Fruit fly (Drosophila melanogaster) whole organism, embryonic: ENCODE results near the gene UQCR-6.4L.

Experiments
- ATbp ChIP-seq: fragments of 200-800 bp; sonication (Bioruptor generic); optimal IDR thresholded peaks from 2 replicates; lab custom pipeline; 2017; ENCODE audit warnings: missing biosample characterization, mild to moderate bottlenecking, missing genetic modification characterization, missing genetic modification reagents
- Bgb ChIP-seq: fragments of 200-800 bp; sonication (Bioruptor generic); IDR thresholded peaks from 2 replicates; pipeline ENCODE4 v1.3.6; 2022; ENCODE audit warnings: missing biosample characterization, missing genetic modification characterization; ENCODE audit not compliant: partially characterized antibody
- CG10147 ChIP-seq: fragments of 200-800 bp; sonication (Bioruptor generic); optimal IDR thresholded peaks from 2 replicates; lab custom pipeline; 2019; ENCODE audit warnings: missing biosample characterization, mild to moderate bottlenecking, missing genetic modification characterization, moderate library complexity
- CG10274 ChIP-seq: fragments of 200-800 bp; sonication (Bioruptor generic); optimal IDR thresholded peaks from 3 replicates; lab custom pipeline; 2017; ENCODE audit warnings: missing biosample characterization, mild to moderate bottlenecking, missing genetic modification characterization
- CG10321 ChIP-seq: fragments of 200-800 bp; sonication (Bioruptor generic); IDR thresholded peaks from 2 replicates; pipeline ENCODE4 v1.3.6; 2022; ENCODE audit warnings: missing biosample characterization, missing genetic modification characterization
- CG10654 ChIP-seq: fragments of 200-800 bp; sonication (Bioruptor generic); optimal IDR thresholded peaks from 2 replicates; lab custom pipeline; 2016; ENCODE audit warnings: missing biosample characterization, missing genetic modification characterization
- CG10959 ChIP-seq: fragments of 200-800 bp; sonication (Bioruptor generic); IDR thresholded peaks from 2 replicates; pipeline ENCODE4 v1.3.6; 2022; ENCODE audit warnings: missing biosample characterization, missing genetic modification characterization
- CG11504 ChIP-seq: fragments of 200-800 bp; sonication (Bioruptor generic); optimal IDR thresholded peaks from 3 replicates; lab custom pipeline; 2019; ENCODE audit warnings: missing biosample characterization, mild to moderate bottlenecking, missing genetic modification characterization, moderate library complexity
- CG11723 ChIP-seq: fragments of 200-800 bp; sonication (Bioruptor generic); optimal IDR thresholded peaks from 2 replicates; lab custom pipeline; 2017; ENCODE audit warnings: missing biosample characterization, mild to moderate bottlenecking, missing genetic modification characterization
- CG12299 ChIP-seq: fragments of 200-800 bp; sonication (Bioruptor generic); optimal IDR thresholded peaks from 2 replicates; lab custom pipeline; 2018; ENCODE audit warnings: missing biosample characterization, mild to moderate bottlenecking, missing genetic modification characterization
- CG12942 ChIP-seq: fragments of 200-800 bp; sonication (Bioruptor generic); optimal IDR thresholded peaks from 3 replicates; lab custom pipeline; 2016; ENCODE audit warnings: missing biosample characterization, missing genetic modification characterization
- CG13296 ChIP-seq: fragments of 200-800 bp; sonication (Bioruptor generic); optimal IDR thresholded peaks from 3 replicates; lab custom pipeline; 2018; ENCODE audit warnings: missing biosample characterization, mild to moderate bottlenecking, missing genetic modification characterization
- CG13424 ChIP-seq: fragments of 200-800 bp; sonication (Bioruptor generic); optimal IDR thresholded peaks from 2 replicates; lab custom pipeline; 2019; ENCODE audit warnings: missing biosample characterization, mild to moderate bottlenecking, missing genetic modification characterization, moderate library complexity
- CG14014 ChIP-seq: fragments of 200-800 bp; sonication (Bioruptor generic); IDR thresholded peaks from 2 replicates; pipeline ENCODE4 v1.3.6; 2022; ENCODE audit warnings: missing biosample characterization, missing genetic modification characterization
- CG14441 ChIP-seq: fragments of 200-800 bp; sonication (Bioruptor generic); IDR thresholded peaks from 2 replicates; pipeline ENCODE4 v1.3.6; 2022; ENCODE audit warnings: missing biosample characterization, missing genetic modification characterization
- CG1603 ChIP-seq: fragments of 200-800 bp; sonication (Bioruptor generic); optimal IDR thresholded peaks from 2 replicates; lab custom pipeline; 2019; ENCODE audit warnings: missing biosample characterization, mild to moderate bottlenecking, missing genetic modification characterization, moderate library complexity
- CG17186 ChIP-seq: fragments of 200-800 bp; sonication (Bioruptor generic); optimal IDR thresholded peaks from 3 replicates; lab custom pipeline; 2017; ENCODE audit warnings: missing biosample characterization, missing genetic modification reagents, missing genetic modification characterization
- CG18011 ChIP-seq: fragments of 200-800 bp; sonication (Bioruptor generic); optimal IDR thresholded peaks from 2 replicates; lab custom pipeline; 2017; ENCODE audit warnings: missing biosample characterization, missing genetic modification characterization, mild to moderate bottlenecking, moderate library complexity, missing genotype
- CG18599 ChIP-seq: fragments of 200-800 bp; sonication (Bioruptor generic); optimal IDR thresholded peaks from 3 replicates; lab custom pipeline; 2017; ENCODE audit warnings: missing biosample characterization, missing genetic modification characterization, mild to moderate bottlenecking, moderate library complexity, missing genetic modification reagents
- CG31388 ChIP-seq: fragments of 200-800 bp; sonication (Bioruptor generic); optimal IDR thresholded peaks from 2 replicates; lab custom pipeline; 2016; ENCODE audit warnings: missing biosample characterization, missing genetic modification characterization
- CG32772 ChIP-seq: fragments of 200-800 bp; sonication (Bioruptor generic); IDR thresholded peaks from 2 replicates; pipeline ENCODE4 v1.3.6; 2022; ENCODE audit warnings: missing biosample characterization, missing genetic modification characterization
- CG4404 ChIP-seq: fragments of 200-800 bp; sonication (Bioruptor generic); IDR thresholded peaks from 2 replicates; pipeline ENCODE4 v1.3.6; 2022; ENCODE audit warnings: missing biosample characterization, missing genetic modification characterization
- CG4424 ChIP-seq: fragments of 200-800 bp; sonication (Bioruptor generic); optimal IDR thresholded peaks from 3 replicates; lab custom pipeline; 2016; ENCODE audit warnings: missing biosample characterization, missing genetic modification characterization
- CG4617 ChIP-seq: fragments of 200-800 bp; sonication (Bioruptor generic); optimal IDR thresholded peaks from 3 replicates; lab custom pipeline; 2016; ENCODE audit warnings: missing biosample characterization, missing genetic modification characterization, borderline replicate concordance
- CG5953 ChIP-seq: fragments of 200-800 bp; sonication (Bioruptor generic); IDR thresholded peaks from 2 replicates; pipeline ENCODE4 v1.3.6; 2022; ENCODE audit warnings: missing biosample characterization, missing genetic modification characterization
- CG6683 ChIP-seq: fragments of 200-800 bp; sonication (Bioruptor generic); optimal IDR thresholded peaks from 2 replicates; lab custom pipeline; 2017; ENCODE audit warnings: missing biosample characterization, mild to moderate bottlenecking, missing genetic modification characterization, missing genetic modification reagents
- CG7372 ChIP-seq: fragments of 200-800 bp; sonication (Bioruptor generic); IDR thresholded peaks from 2 replicates; pipeline ENCODE4 v1.3.6; 2022; ENCODE audit warnings: missing biosample characterization, missing genetic modification characterization
- CG7786 ChIP-seq: fragments of 200-800 bp; sonication (Bioruptor generic); optimal IDR thresholded peaks from 2 replicates; lab custom pipeline; 2016; ENCODE audit warnings: missing biosample characterization, missing genetic modification characterization
- CG7928 ChIP-seq: fragments of 200-800 bp; sonication (Bioruptor generic); optimal IDR thresholded peaks from 2 replicates; lab custom pipeline; 2017; ENCODE audit warnings: missing biosample characterization, mild to moderate bottlenecking, missing genetic modification characterization
- CG8089 ChIP-seq: fragments of 200-800 bp; sonication (Bioruptor generic); optimal IDR thresholded peaks from 3 replicates; lab custom pipeline; 2016; ENCODE audit warnings: missing biosample characterization, missing genetic modification characterization
- CG8388 ChIP-seq: fragments of 200-800 bp; sonication (Bioruptor generic); optimal IDR thresholded peaks from 2 replicates; lab custom pipeline; 2019; ENCODE audit warnings: missing biosample characterization, mild to moderate bottlenecking, missing genetic modification characterization, moderate library complexity
- CG9727 ChIP-seq: fragments of 200-800 bp; sonication (Bioruptor generic); optimal IDR thresholded peaks from 3 replicates; lab custom pipeline; 2017; ENCODE audit warnings: missing biosample characterization, mild to moderate bottlenecking, missing genetic modification characterization
- CG9797 ChIP-seq: fragments of 200-800 bp; sonication (Bioruptor generic); optimal IDR thresholded peaks from 3 replicates; lab custom pipeline; 2018; ENCODE audit warnings: missing biosample characterization, mild to moderate bottlenecking, missing genetic modification characterization
- Dip3 ChIP-seq: fragments of 200-800 bp; sonication (Bioruptor generic); optimal IDR thresholded peaks from 3 replicates; lab custom pipeline; 2016; ENCODE audit warnings: missing biosample characterization, missing genetic modification characterization
- Ets65A ChIP-seq: fragments of 200-800 bp; sonication (Bioruptor generic); peaks from one replicate; lab custom pipeline; 2016; ENCODE audit warnings: missing biosample characterization, missing genetic modification characterization
- HLH3B ChIP-seq: fragments of 200-800 bp; sonication (Bioruptor generic); IDR thresholded peaks from 2 replicates; pipeline ENCODE4 v1.3.6; 2022; ENCODE audit warnings: missing biosample characterization, missing genetic modification characterization
- Hr39 ChIP-seq: fragments of >200 bp; optimal IDR thresholded peaks from 2 replicates; lab custom pipeline; 2017
- Hsf ChIP-seq: fragments of 200-800 bp; sonication (Bioruptor generic); optimal IDR thresholded peaks from 3 replicates; lab custom pipeline; 2016; ENCODE audit warnings: missing biosample characterization, missing genetic modification characterization
- NfI ChIP-seq: fragments of 200-800 bp; sonication (Bioruptor generic); optimal IDR thresholded peaks from 3 replicates; lab custom pipeline; 2018; ENCODE audit warnings: missing biosample characterization, mild to moderate bottlenecking, missing genetic modification characterization, moderate library complexity
- Pdp1 ChIP-seq, 2 experiments: fragments of 200-800 bp; sonication (Bioruptor generic); optimal IDR thresholded peaks; 3 replicates each; lab custom pipeline; 2016; ENCODE audit warnings: missing biosample characterization in 2 of 2, missing genetic modification characterization in 2 of 2, mild to moderate bottlenecking in 1 of 2, moderate library complexity in 1 of 2
- Poxn ChIP-seq: fragments of 200-800 bp; sonication (Bioruptor generic); IDR thresholded peaks from 2 replicates; pipeline ENCODE4 v1.3.6; 2022; ENCODE audit warnings: missing biosample characterization, missing genetic modification characterization
- Sox102F ChIP-seq: fragments of 200-800 bp; sonication (Bioruptor generic); optimal IDR thresholded peaks from 2 replicates; lab custom pipeline; 2018; ENCODE audit warnings: missing biosample characterization, mild to moderate bottlenecking, missing genetic modification characterization, moderate library complexity
- chn ChIP-seq: fragments of 200-800 bp; sonication (Bioruptor generic); optimal IDR thresholded peaks from 2 replicates; lab custom pipeline; 2016; ENCODE audit warnings: missing biosample characterization, missing genetic modification characterization
- emc ChIP-seq: fragments of 200-800 bp; sonication (Bioruptor generic); optimal IDR thresholded peaks from 2 replicates; lab custom pipeline; 2016; ENCODE audit warnings: missing biosample characterization, missing genetic modification characterization
- ftz-f1 ChIP-seq: fragments of 200-800 bp; sonication (Bioruptor generic); optimal IDR thresholded peaks from 2 replicates; lab custom pipeline; 2016; ENCODE audit warnings: missing biosample characterization, missing genetic modification characterization
- hkb ChIP-seq, 2 experiments: fragments of 200-800 bp in 1 of 2; fragments of >200 bp in 1 of 2; sonication (Bioruptor generic) in 1 of 2; IDR thresholded peaks in 1 of 2; optimal IDR thresholded peaks in 1 of 2; 2 replicates each; pipeline versions ENCODE4 v1.3.6 to Lab custom; 2017 to 2022; ENCODE audit warnings: missing biosample characterization in 1 of 2, missing genetic modification characterization in 1 of 2
- ind ChIP-seq: fragments of 200-800 bp; sonication (Bioruptor generic); optimal IDR thresholded peaks from 3 replicates; lab custom pipeline; 2016; ENCODE audit warnings: missing biosample characterization, missing genetic modification characterization
- sob ChIP-seq: fragments of 200-800 bp; sonication (Bioruptor generic); IDR thresholded peaks from 2 replicates; pipeline ENCODE4 v1.3.6; 2022; ENCODE audit warnings: missing biosample characterization, missing genetic modification characterization
- tin ChIP-seq: fragments of 200-800 bp; sonication (Bioruptor generic); optimal IDR thresholded peaks from 3 replicates; lab custom pipeline; 2016; ENCODE audit warnings: missing biosample characterization, missing genetic modification characterization
- tll ChIP-seq, 2 experiments: fragments of 200-800 bp in 1 of 2; fragments of >200 bp in 1 of 2; sonication (Bioruptor generic) in 1 of 2; optimal IDR thresholded peaks; 2 replicates each; lab custom pipeline; 2017 to 2019; ENCODE audit warnings: missing biosample characterization in 2 of 2, missing genetic modification characterization in 2 of 2, mild to moderate bottlenecking in 1 of 2, moderate library complexity in 1 of 2

UQCR-6.4L gene

DNA sequence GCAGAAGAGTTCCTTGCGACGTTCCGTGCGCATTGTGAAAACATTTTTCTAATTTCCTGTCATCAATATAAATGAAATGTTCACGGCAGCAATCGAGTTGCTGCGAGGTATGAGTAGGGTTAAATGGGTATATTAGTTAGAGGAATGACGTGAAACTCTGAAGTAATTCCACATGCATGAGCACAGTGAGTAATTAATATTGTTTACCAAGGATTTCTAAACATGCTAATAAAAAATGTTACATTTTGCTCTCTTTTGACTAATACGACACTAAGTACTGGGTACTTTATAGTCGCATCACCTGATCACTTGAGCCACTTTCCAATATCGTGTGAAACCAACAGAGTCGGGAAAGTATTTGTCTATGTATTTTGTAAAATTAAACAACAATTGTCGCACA, 22.3 kb upstream of the UQCR-6.4L start (continued):
- TF ChIP-seq sob (GFP tag; lab: Robert Waterston, UW) (peak; percentile 63), CG7786 (GFP tag; lab: Kevin White, UChicago) (peak; percentile 15), CG32772 (GFP tag; lab: Robert Waterston, UW) (peak; percentile 49; the same call in 1 of the 2 replicates), CG17186 (GFP tag; lab: Kevin White, UChicago) (no peak), CG10654 (GFP tag; lab: Kevin White, UChicago) (peak; percentile 27), CG13424 (tag; lab: Kevin White, UChicago) (peak; percentile 9), CG10274 (no peak), CG6683 (GFP tag; lab: Kevin White, UChicago) (no peak), CG18599 (GFP tag; lab: Kevin White, UChicago) (peak; percentile 7), Poxn (no peak), CG12299 (tag; lab: Kevin White, UChicago) (no peak), Bgb (GFP tag; lab: Robert Waterston, UW) (no peak), CG13296 (GFP tag; lab: Kevin White, UChicago) (no peak), CG1603 (tag; lab: Kevin White, UChicago) (peak; percentile 82), Dip3 (GFP tag; lab: Kevin White, UChicago) (no peak), CG18011 (GFP tag; lab: Kevin White, UChicago) (no peak), CG10147 (no peak), CG9727 (GFP tag; lab: Kevin White, UChicago) (no peak), chn (peak; percentile 30), CG12942 (GFP tag; lab: Kevin White, UChicago) (peak; percentile 31), emc (GFP tag; lab: Kevin White, UChicago) (no peak), Ets65A (GFP tag; lab: Kevin White, UChicago) (peak; percentile 11), CG8388 (GFP tag; lab: Kevin White, UChicago) (peak; percentile 50), Hr39 (lab: Kevin White, UChicago) (no peak), CG9797 (GFP tag; lab: Kevin White, UChicago) (no peak), ftz-f1 (GFP tag; lab: Kevin White, UChicago) (no peak), CG31388 (GFP tag; lab: Kevin White, UChicago) (no peak), Pdp1 (GFP tag; optimal IDR thresholded peaks at IDR 0.05; lab: Kevin White, UChicago) (peak in 1 of 2 experiments; percentile 28), CG11723 (GFP tag; lab: Kevin White, UChicago) (no peak), CG7372 (GFP tag; lab: Robert Waterston, UW) (no peak), CG5953 (GFP tag; lab: Robert Waterston, UW) (peak; percentile 13; the same call in 1 of the 2 replicates), CG7928 (no peak), hkb (optimal IDR thresholded peaks at IDR 0.05; lab: Kevin White, UChicago) (no peak), hkb (GFP tag; IDR thresholded peaks at IDR 0.05; lab: Robert Waterston, UW) (no peak), NfI (GFP tag; lab: Kevin White, UChicago) (peak; percentile 17), CG14441 (GFP tag; lab: Robert Waterston, UW) (peak; percentile 49; the same call in 1 of the 2 replicates), CG4617 (GFP tag; lab: Kevin White, UChicago) (no peak), CG11504 (peak; percentile 66), Hsf (GFP tag; lab: Kevin White, UChicago) (peak; percentile 48), ind (GFP tag; lab: Kevin White, UChicago) (peak; percentile 32), Sox102F (GFP tag; lab: Kevin White, UChicago) (peak; percentile 76), CG8089 (GFP tag; lab: Kevin White, UChicago) (peak; percentile 3), ATbp (GFP tag; lab: Kevin White, UChicago) (peak; percentile 11), CG10321 (GFP tag; lab: Robert Waterston, UW) (no peak), CG14014 (GFP tag; lab: Robert Waterston, UW) (peak; percentile 33; the same call in 1 of the 2 replicates), CG4404 (GFP tag; lab: Robert Waterston, UW) (no peak), tll (GFP tag; optimal IDR thresholded peaks at IDR 0.05; lab: Kevin White, UChicago) (no peak), CG10959 (GFP tag; lab: Robert Waterston, UW) (peak; percentile 59), HLH3B (GFP tag; lab: Robert Waterston, UW) (peak; percentile 64; the same call in 1 of the 2 replicates), tin (GFP tag; lab: Kevin White, UChicago) (peak; percentile 15), CG4424 (GFP tag; lab: Kevin White, UChicago) (peak; percentile 35)
